Worm (Caenorhabditis elegans): ENCODE measurements around the gene R12C12.10.

The R12C12.10 gene

ce11 chrII:5996066-5996465, 47.0 kb downstream of the R12C12.10 start, which contains the start of gene ins-4:
Gene ins-4, plus strand, starts transcription at chrII:5996366.
- TF ChIP-seq tra-4 (tag; optimal IDR thresholded peaks at IDR 0.05): no peak
- no peak for TF ChIP-seq hnd-1 (tag; optimal IDR thresholded peaks at IDR 0.05)
- TF ChIP-seq ceh-36 (tag; optimal IDR thresholded peaks at IDR 0.05): no peak
- no peak for TF ChIP-seq B0310.2 (tag; optimal IDR thresholded peaks at IDR 0.05)
- no peak for TF ChIP-seq hmbx-1 (tag; optimal IDR thresholded peaks at IDR 0.05)

Data from whole organism, early embryonic.